Fruit fly (Drosophila melanogaster): ENCODE results near the gene Dfd.

DNA sequence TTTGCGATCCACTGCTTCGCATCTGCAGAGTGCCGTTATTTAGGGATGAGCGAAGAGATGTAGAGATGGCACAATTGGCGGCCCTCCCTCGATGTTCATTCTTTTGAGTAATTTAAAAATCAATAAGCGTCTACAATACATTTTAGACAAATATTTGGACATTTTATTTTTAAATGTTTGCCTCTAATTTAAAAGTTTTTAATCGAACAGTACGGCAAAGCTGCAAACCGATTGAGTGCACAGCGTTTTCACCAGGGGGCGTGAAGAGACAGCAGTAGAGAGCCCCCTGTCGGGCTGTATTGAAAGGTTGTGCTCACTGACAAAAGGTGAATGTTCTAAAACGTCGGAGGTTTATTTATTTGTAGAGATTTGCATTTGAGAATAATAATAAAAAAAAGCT lies 32.2 kb upstream of the Dfd start, which contains the start of gene bcd:
- TF ChIP-seq CG10631 (GFP tag; optimal IDR thresholded peaks at IDR 0.05) (peak; percentile 60), svp (GFP tag) (peak; percentile 79), CG6792 (GFP tag; optimal IDR thresholded peaks at IDR 0.05) (peak; percentile 47), cyc (GFP tag; optimal IDR thresholded peaks at IDR 0.05) (peak; percentile 80), Eip78C (GFP tag) (peak; percentile 77), CG3032 (tag; optimal IDR thresholded peaks at IDR 0.05) (peak; percentile 57), CG10669 (GFP tag; optimal IDR thresholded peaks at IDR 0.05) (peak; percentile 32), Met (GFP tag; optimal IDR thresholded peaks at IDR 0.05) (peak; percentile 49), Lpt (GFP tag; optimal IDR thresholded peaks at IDR 0.05) (no peak), Ets96B (tag; optimal IDR thresholded peaks at IDR 0.05) (no peak), achi (GFP tag; optimal IDR thresholded peaks at IDR 0.05) (peak; percentile 46)
